Worm (Caenorhabditis elegans) whole organism, late embryonic: Measurements from ENCODE around the gene C54C6.4.

Experiments used
- F13H6.1 ChIP-seq: sonication (generic microtip); optimal IDR thresholded peaks from 2 replicates; lab custom pipeline; 2016; ENCODE audit warnings: missing genetic modification characterization, missing compliant biosample characterization
- ceh-14 ChIP-seq: sonication (generic microtip); optimal IDR thresholded peaks from 2 replicates; lab custom pipeline; 2016; ENCODE audit warnings: missing genotype, missing genetic modification characterization, missing compliant biosample characterization
- ceh-18 ChIP-seq: sonication (generic microtip); optimal IDR thresholded peaks from 2 replicates; lab custom pipeline; 2016; ENCODE audit warnings: missing genetic modification characterization, missing compliant biosample characterization
- ceh-9 ChIP-seq: sonication (generic microtip); optimal IDR thresholded peaks from 2 replicates; lab custom pipeline; 2016; ENCODE audit warnings: mild to moderate bottlenecking, missing genetic modification characterization, inconsistent platforms, missing compliant biosample characterization
- che-1 ChIP-seq: sonication (generic microtip); optimal IDR thresholded peaks from 2 replicates; lab custom pipeline; 2016; ENCODE audit warnings: mild to moderate bottlenecking, missing genetic modification characterization, missing compliant biosample characterization
- nhr-11 ChIP-seq: fragments of 150-350 bp; optimal IDR thresholded peaks from 2 replicates; lab custom pipeline; 2014; ENCODE audit warnings: missing biosample characterization, missing genetic modification characterization
- odd-2 ChIP-seq: sonication (generic microtip); optimal IDR thresholded peaks from 2 replicates; lab custom pipeline; 2017; ENCODE audit warnings: antibody characterized with exemption, mild to moderate bottlenecking, missing genetic modification characterization, missing compliant biosample characterization
- pat-9 ChIP-seq: fragments of 200-800 bp; sonication (Bioruptor generic); optimal IDR thresholded peaks from 2 replicates; lab custom pipeline; 2018; ENCODE audit warnings: mild to moderate bottlenecking, missing genetic modification characterization, moderate library complexity, missing compliant biosample characterization
- tbx-2 ChIP-seq: sonication (generic microtip); optimal IDR thresholded peaks from 2 replicates; lab custom pipeline; 2016; ENCODE audit warnings: missing genetic modification characterization, missing compliant biosample characterization
- zip-5 ChIP-seq: sonication (generic microtip); optimal IDR thresholded peaks from 2 replicates; lab custom pipeline; 2016; ENCODE audit warnings: missing genetic modification characterization, missing compliant biosample characterization

ce11 chrIII:3541093-3541492, 12.4 kb upstream of the C54C6.4 start:
- TF ChIP-seq ceh-9 (tag; lab: Kevin White, UChicago), result no peak
- TF ChIP-seq ceh-18 (tag; lab: Kevin White, UChicago), result no peak
- no peak for TF ChIP-seq nhr-11 (tag; lab: Kevin White, UChicago)
- TF ChIP-seq ceh-14 (tag; lab: Kevin White, UChicago), result no peak
- no peak for TF ChIP-seq tbx-2 (tag; lab: Kevin White, UChicago)
- no peak for TF ChIP-seq che-1
- TF ChIP-seq odd-2 (tag; lab: Kevin White, UChicago), result no peak
- TF ChIP-seq F13H6.1 (tag; lab: Kevin White, UChicago), result no peak
- no peak for TF ChIP-seq zip-5 (tag; lab: Kevin White, UChicago)
- no peak for TF ChIP-seq pat-9
